Fruit fly (Drosophila melanogaster): ENCODE results near the gene CG14286.

DNA sequence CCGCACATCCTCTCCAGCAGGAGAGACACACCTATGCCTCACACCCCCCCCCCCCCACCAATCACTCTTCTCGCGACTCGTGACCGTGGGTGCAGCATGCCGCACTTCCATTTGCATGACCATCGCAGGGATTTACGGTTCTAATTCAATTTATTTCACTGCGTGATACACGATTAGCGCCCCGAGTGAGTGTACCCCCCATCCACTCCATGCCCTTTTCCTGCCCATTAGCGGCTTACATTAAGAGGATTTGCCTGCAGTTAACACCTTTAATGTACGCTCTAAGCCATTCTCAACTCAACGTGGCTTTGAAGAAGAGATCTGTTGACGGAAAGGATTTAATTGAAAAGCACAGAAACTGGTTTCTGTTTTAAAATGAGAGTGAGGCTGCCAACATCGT lies 28.6 kb downstream of the CG14286 start:
- TF ChIP-seq GATAd (GFP tag; optimal IDR thresholded peaks at IDR 0.05): no peak
- no peak for TF ChIP-seq rgr (GFP tag; optimal IDR thresholded peaks at IDR 0.05)
- no peak for TF ChIP-seq Sp1 (GFP tag; optimal IDR thresholded peaks at IDR 0.05)
- no peak for TF ChIP-seq pan (optimal IDR thresholded peaks at IDR 0.05)
- TF ChIP-seq Hr78 (GFP tag; optimal IDR thresholded peaks at IDR 0.05): no peak
- TF ChIP-seq br (GFP tag; optimal IDR thresholded peaks at IDR 0.05): no peak

Measured in whole organism, wandering third instar larva.